Fruit fly (Drosophila melanogaster) whole organism, wandering third instar larva: Measurements from ENCODE around the gene CG43062.

Experiments
- Abd-B ChIP-seq: fragments of >200 bp; optimal IDR thresholded peaks from 2 replicates; lab custom pipeline; 2017; ENCODE audit warnings: missing biosample characterization, missing genetic modification characterization
- CG9705 ChIP-seq: fragments of 200-800 bp; sonication (Bioruptor generic); optimal IDR thresholded peaks from 2 replicates; lab custom pipeline; 2018; ENCODE audit warnings: missing biosample characterization, mild to moderate bottlenecking, missing genetic modification characterization
- CrebA ChIP-seq: fragments of 200-800 bp; sonication (Bioruptor generic); optimal IDR thresholded peaks from 2 replicates; lab custom pipeline; 2016; ENCODE audit warnings: missing biosample characterization, mild to moderate bottlenecking, missing genetic modification characterization, borderline replicate concordance
- Dif ChIP-seq: fragments of 200-275, 200-300 bp; sonication (Bioruptor generic); optimal IDR thresholded peaks from 2 replicates; lab custom pipeline; 2018; ENCODE audit warnings: missing biosample characterization, missing genetic modification characterization; ENCODE audit not compliant: partially characterized antibody
- GATAd ChIP-seq: sonication (Bioruptor generic); optimal IDR thresholded peaks from 2 replicates; lab custom pipeline; 2016; ENCODE audit warnings: missing biosample characterization, missing genetic modification characterization
- HLH106 ChIP-seq: fragments of 200-800 bp; optimal IDR thresholded peaks from 3 replicates; lab custom pipeline; 2019; ENCODE audit warnings: missing biosample characterization, mild to moderate bottlenecking, missing genetic modification characterization, moderate library complexity
- Hnf4 ChIP-seq: fragments of 200-800 bp; sonication (Bioruptor generic); optimal IDR thresholded peaks from 2 replicates; lab custom pipeline; 2016; ENCODE audit warnings: missing biosample characterization, mild to moderate bottlenecking, missing genetic modification characterization
- Hr78 ChIP-seq: fragments of >200 bp; optimal IDR thresholded peaks from 2 replicates; lab custom pipeline; 2017; ENCODE audit warnings: missing biosample characterization, missing genetic modification characterization
- Hr83 ChIP-seq: fragments of 200-300 bp; sonication (Bioruptor generic); optimal IDR thresholded peaks from 2 replicates; lab custom pipeline; 2016; ENCODE audit warnings: missing biosample characterization, mild to moderate bottlenecking, missing genetic modification characterization, moderate library complexity; ENCODE audit not compliant: poor library complexity, severe bottlenecking
- Jra ChIP-seq: sonication (Bioruptor generic); optimal IDR thresholded peaks from 2 replicates; lab custom pipeline; 2016; ENCODE audit warnings: missing biosample characterization, missing genetic modification characterization
- Mio ChIP-seq: sonication (Bioruptor generic); optimal IDR thresholded peaks from 2 replicates; lab custom pipeline; 2016; ENCODE audit warnings: missing biosample characterization, missing genetic modification characterization
- Myc ChIP-seq: fragments of >200 bp; optimal IDR thresholded peaks from 2 replicates; lab custom pipeline; 2017
- OdsH ChIP-seq: fragments of 200-800 bp; sonication (Bioruptor generic); optimal IDR thresholded peaks from 2 replicates; lab custom pipeline; 2016; ENCODE audit warnings: missing biosample characterization, mild to moderate bottlenecking, missing genetic modification characterization
- Rel ChIP-seq, 2 experiments: fragments of 200-800 bp; sonication (Bioruptor generic) in 1 of 2; optimal IDR thresholded peaks; 2 replicates in 1 of 2; 3 replicates in 1 of 2; lab custom pipeline; 2016 to 2019; ENCODE audit warnings: mild to moderate bottlenecking in 2 of 2, missing biosample characterization in 2 of 2, missing genetic modification characterization in 2 of 2, moderate library complexity in 1 of 2
- Sp1 ChIP-seq: fragments of 200-800 bp; sonication (Bioruptor generic); optimal IDR thresholded peaks from 3 replicates; lab custom pipeline; 2019; ENCODE audit warnings: missing biosample characterization, mild to moderate bottlenecking, missing genetic modification characterization, moderate library complexity
- Vsx2 ChIP-seq: fragments of 200-300, 225-300 bp; sonication (Bioruptor generic); optimal IDR thresholded peaks from 2 replicates; lab custom pipeline; 2018; ENCODE audit warnings: missing biosample characterization, missing genetic modification characterization; ENCODE audit not compliant: partially characterized antibody
- br ChIP-seq: fragments of 200-800 bp; sonication (Bioruptor generic); optimal IDR thresholded peaks from 2 replicates; lab custom pipeline; 2016; ENCODE audit warnings: missing biosample characterization, missing genetic modification characterization
- brk ChIP-seq: fragments of 200-800 bp; sonication (Bioruptor generic); optimal IDR thresholded peaks from 2 replicates; lab custom pipeline; 2016; ENCODE audit warnings: missing biosample characterization, mild to moderate bottlenecking, missing genetic modification characterization
- dl ChIP-seq, 2 experiments: fragments of 175-275, 200-275 bp in 1 of 2; fragments of 200-275 bp in 1 of 2; sonication (Bioruptor generic); optimal IDR thresholded peaks; lab custom pipeline; 2018; ENCODE audit warnings: mild to moderate bottlenecking in 2 of 2, missing biosample characterization in 2 of 2, missing genetic modification characterization in 2 of 2, moderate library complexity in 2 of 2; ENCODE audit not compliant: partially characterized antibody in 2 of 2, insufficient read depth in 1 of 2
- dmrt93B ChIP-seq: fragments of 200-800 bp; sonication (Bioruptor generic); optimal IDR thresholded peaks from 2 replicates; lab custom pipeline; 2018; ENCODE audit warnings: missing biosample characterization, mild to moderate bottlenecking, missing genetic modification characterization
- dsf ChIP-seq: sonication (Bioruptor generic); optimal IDR thresholded peaks from 2 replicates; lab custom pipeline; 2016; ENCODE audit warnings: missing biosample characterization, missing genetic modification characterization, borderline replicate concordance
- ey ChIP-seq: fragments of 200-800 bp; sonication (Bioruptor generic); optimal IDR thresholded peaks from 2 replicates; lab custom pipeline; 2016; ENCODE audit warnings: missing biosample characterization, missing genetic modification characterization
- foxo ChIP-seq, 2 experiments: fragments of 200-800 bp; sonication (Bioruptor generic); optimal IDR thresholded peaks; 2 replicates in 1 of 2; 3 replicates in 1 of 2; lab custom pipeline; 2016 to 2017; ENCODE audit warnings: missing biosample characterization in 2 of 2, missing genetic modification characterization in 2 of 2
- fru ChIP-seq: fragments of 200-800 bp; sonication (Bioruptor generic); optimal IDR thresholded peaks from 3 replicates; lab custom pipeline; 2016; ENCODE audit warnings: missing biosample characterization, mild to moderate bottlenecking, missing genetic modification characterization
- h ChIP-seq: fragments of 200-800 bp; sonication (Bioruptor generic); optimal IDR thresholded peaks from 3 replicates; lab custom pipeline; 2016; ENCODE audit warnings: missing biosample characterization, mild to moderate bottlenecking, missing genetic modification characterization
- jim ChIP-seq: fragments of 175-275, 200-325 bp; sonication (Bioruptor generic); optimal IDR thresholded peaks from 2 replicates; lab custom pipeline; 2016; ENCODE audit warnings: missing biosample characterization, mild to moderate bottlenecking, missing genetic modification characterization
- pan ChIP-seq: fragments of >200 bp; optimal IDR thresholded peaks from 2 replicates; lab custom pipeline; 2017
- psq ChIP-seq: fragments of 200-800 bp; sonication (Bioruptor generic); optimal IDR thresholded peaks from 3 replicates; lab custom pipeline; 2017; ENCODE audit warnings: missing biosample characterization, mild to moderate bottlenecking, missing genetic modification characterization, moderate library complexity
- rgr ChIP-seq: fragments of 200-800 bp; sonication (Bioruptor generic); optimal IDR thresholded peaks from 3 replicates; lab custom pipeline; 2016; ENCODE audit warnings: missing biosample characterization, mild to moderate bottlenecking, missing genetic modification characterization
- sage ChIP-seq: fragments of 200-800 bp; sonication (Bioruptor generic); optimal IDR thresholded peaks from 2 replicates; lab custom pipeline; 2016; ENCODE audit warnings: missing biosample characterization, mild to moderate bottlenecking, missing genetic modification characterization
- sv ChIP-seq: fragments of 200-800 bp; sonication (Bioruptor generic); optimal IDR thresholded peaks from 3 replicates; lab custom pipeline; 2016; ENCODE audit warnings: missing biosample characterization, missing genetic modification characterization
- usp ChIP-seq: fragments of >200 bp; optimal IDR thresholded peaks from 2 replicates; lab custom pipeline; 2017; ENCODE audit warnings: missing biosample characterization, missing genetic modification characterization
- woc ChIP-seq: sonication (Bioruptor generic); optimal IDR thresholded peaks from 2 replicates; lab custom pipeline; 2016; ENCODE audit warnings: missing biosample characterization, mild to moderate bottlenecking, missing genetic modification characterization

CG43062 gene

DNA sequence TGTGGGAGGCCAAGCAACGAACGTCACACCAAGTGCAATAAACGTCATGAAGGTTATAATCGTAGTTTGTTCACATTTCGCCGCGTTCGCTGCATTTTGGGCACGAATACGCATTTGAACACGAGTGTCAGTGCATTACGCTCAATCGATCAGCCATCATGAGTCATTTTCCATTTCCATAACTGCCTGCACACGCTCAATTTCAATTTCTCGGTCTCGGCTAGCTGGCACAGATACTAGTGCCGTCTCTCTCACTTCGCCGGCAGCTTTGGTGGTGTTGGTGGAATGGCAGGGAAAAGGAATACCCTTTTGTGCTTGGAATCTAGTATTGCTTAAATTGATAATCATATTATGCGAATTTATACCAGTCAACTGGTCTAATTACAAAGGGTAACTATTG lies 11.6 kb downstream of the CG43062 start:
- TF ChIP-seq jim (GFP tag; lab: Kevin White, UChicago) (no peak), Rel (GFP tag; optimal IDR thresholded peaks at IDR 0.05; lab: Kevin White, UChicago) (no peak), Rel (tag; optimal IDR thresholded peaks at IDR 0.05; lab: Kevin White, UChicago) (peak; percentile 36), CG9705 (GFP tag; lab: Kevin White, UChicago) (no peak), CrebA (no peak), rgr (GFP tag; lab: Kevin White, UChicago) (peak; percentile 85), br (no peak), HLH106 (tag; lab: Kevin White, UChicago) (no peak), dsf (GFP tag; lab: Kevin White, UChicago) (no peak)
- TF ChIP-seq, all 38 proteins: peak for 2

DNA sequence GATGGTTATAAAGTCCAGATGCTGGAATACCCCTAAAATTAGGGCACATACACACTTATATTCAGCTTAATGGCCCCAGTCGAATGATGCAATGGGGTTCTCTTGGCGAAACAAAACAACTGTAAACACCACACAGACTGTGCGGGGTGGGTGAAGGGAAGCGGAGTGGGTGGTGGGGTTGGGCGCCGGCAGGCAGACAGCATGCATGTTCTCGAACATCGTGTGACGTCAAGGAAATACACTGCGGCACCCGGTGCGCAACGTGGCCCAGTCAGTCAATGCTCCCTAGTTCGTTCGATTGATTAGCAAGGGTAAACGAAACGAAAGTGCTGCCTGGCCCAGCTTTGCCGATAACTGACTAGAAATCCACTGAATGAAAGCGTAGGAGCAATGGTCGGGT lies 12.4 kb downstream of the CG43062 start:
- TF ChIP-seq h: no peak
- no peak for TF ChIP-seq Rel (GFP tag; optimal IDR thresholded peaks at IDR 0.05; lab: Kevin White, UChicago)
- peak; percentile 29 for TF ChIP-seq Rel (tag; optimal IDR thresholded peaks at IDR 0.05; lab: Kevin White, UChicago)
- TF ChIP-seq, all 38 proteins: peak for 1

DNA sequence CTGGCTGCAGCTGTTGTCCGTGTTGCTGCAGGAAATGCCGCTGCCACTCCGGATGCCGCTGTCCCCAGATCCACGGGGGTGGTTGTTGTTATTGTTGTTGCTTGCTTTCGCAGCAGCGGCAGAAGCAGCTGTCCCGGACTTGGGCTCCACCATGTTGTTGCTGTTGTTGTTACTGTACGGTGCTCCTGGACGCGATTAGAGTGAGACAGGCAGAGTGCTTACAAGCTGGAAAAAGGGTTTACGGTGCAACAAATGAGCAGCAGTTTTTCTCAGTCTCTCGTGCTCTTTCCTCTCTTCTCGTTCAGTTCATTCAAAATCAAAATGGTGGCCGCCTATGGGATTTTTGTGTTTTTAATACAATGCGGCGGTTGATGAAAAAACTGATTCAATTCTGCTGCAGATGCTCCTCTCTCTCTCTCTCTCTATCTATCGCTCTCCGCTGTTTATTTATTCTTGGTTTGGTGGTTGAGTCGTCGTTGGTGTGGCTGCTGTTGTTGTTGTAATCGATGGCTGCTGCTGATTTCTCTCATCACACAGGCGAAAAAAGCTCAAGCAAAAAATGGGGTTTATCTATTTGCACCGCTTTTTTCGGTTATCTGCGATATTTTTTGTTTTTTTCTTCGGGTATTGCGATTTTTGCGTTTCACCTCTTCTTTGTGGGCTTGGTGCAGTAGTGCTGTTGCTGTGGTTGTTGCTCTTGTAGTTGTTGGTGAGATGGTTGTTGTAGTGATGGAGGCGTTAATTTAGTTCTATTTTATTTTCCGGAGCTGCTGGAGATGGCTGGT lies 13.6 kb downstream of the CG43062 start:
- no peak for TF ChIP-seq foxo (GFP tag; optimal IDR thresholded peaks at IDR 0.05; lab: Kevin White, UChicago)
- no peak for TF ChIP-seq Sp1 (GFP tag; lab: Kevin White, UChicago)
- peak; percentile 26 for TF ChIP-seq psq
- no peak for TF ChIP-seq Rel (GFP tag; optimal IDR thresholded peaks at IDR 0.05; lab: Kevin White, UChicago)
- peak; percentile 55 for TF ChIP-seq Rel (tag; optimal IDR thresholded peaks at IDR 0.05; lab: Kevin White, UChicago)
- no peak for TF ChIP-seq dmrt93B (GFP tag; lab: Kevin White, UChicago)

DNA sequence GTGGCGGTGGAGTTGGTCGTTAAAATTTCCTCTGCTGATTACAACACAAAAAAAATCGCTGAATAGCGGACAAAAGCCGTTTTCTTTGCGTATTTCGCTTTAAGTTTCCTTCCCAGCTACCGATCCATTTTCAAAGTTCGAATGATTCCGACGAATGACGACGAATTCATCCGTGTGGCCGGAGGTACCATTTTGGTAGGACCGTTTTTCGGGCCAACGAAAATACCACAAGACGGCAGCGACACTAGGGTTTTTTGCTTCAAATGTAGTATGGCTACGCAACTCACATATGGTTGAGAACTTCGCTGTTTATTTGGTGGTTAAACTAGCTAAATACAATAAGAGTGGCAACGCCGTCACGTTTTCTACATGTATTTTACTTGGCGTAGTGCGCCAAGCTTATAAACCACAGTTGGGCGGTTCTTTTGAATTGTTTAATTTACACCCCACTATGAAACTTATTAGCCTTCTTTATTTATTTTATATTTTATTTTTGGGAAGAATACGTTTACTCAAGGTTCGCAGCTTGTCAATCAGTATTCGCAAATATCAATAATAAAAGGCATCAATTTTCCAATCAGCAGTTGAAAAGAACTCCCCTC lies 14.2 kb downstream of the CG43062 start, which contains the start of gene Lk6:
Lk6 (minus strand) TSS at position 179 of the 602 bp plus-strand sequence.
- TF ChIP-seq Jra (GFP tag; lab: Kevin White, UChicago) (peak; percentile 46), Hr83 (GFP tag; lab: Kevin White, UChicago) (peak; percentile 53), Dif (GFP tag; lab: Kevin White, UChicago) (peak; percentile 72), sage (GFP tag; lab: Kevin White, UChicago) (peak; percentile 69), Hr78 (GFP tag; lab: Kevin White, UChicago) (no peak), CrebA (no peak), dsf (GFP tag; lab: Kevin White, UChicago) (no peak), woc (no peak), br (peak; percentile 58), rgr (GFP tag; lab: Kevin White, UChicago) (peak; percentile 50), Myc (peak; percentile 14), HLH106 (tag; lab: Kevin White, UChicago) (peak; percentile 45), Abd-B (GFP tag; lab: Kevin White, UChicago) (no peak), dl (GFP tag; optimal IDR thresholded peaks at IDR 0.05; lab: Kevin White, UChicago; ENCODE audit: insufficient read depth in 1 of 2, partially characterized antibody in 2 of 2) (no peak), OdsH (GFP tag; lab: Kevin White, UChicago) (peak; percentile 40), Sp1 (GFP tag; lab: Kevin White, UChicago) (peak; percentile 84), Hnf4 (GFP tag; lab: Kevin White, UChicago) (no peak), usp (GFP tag; lab: Kevin White, UChicago) (no peak), psq (peak; percentile 13), brk (peak; percentile 70), foxo (GFP tag; optimal IDR thresholded peaks at IDR 0.05; lab: Kevin White, UChicago) (peak in 1 of 2 experiments; percentile 52), jim (GFP tag; lab: Kevin White, UChicago) (peak; percentile 38), Rel (GFP tag; optimal IDR thresholded peaks at IDR 0.05; lab: Kevin White, UChicago) (no peak), Rel (tag; optimal IDR thresholded peaks at IDR 0.05; lab: Kevin White, UChicago) (peak; percentile 65), dmrt93B (GFP tag; lab: Kevin White, UChicago) (peak; percentile 23), pan (lab: Kevin White, UChicago) (no peak), GATAd (GFP tag; lab: Kevin White, UChicago) (no peak), sv (GFP tag; lab: Kevin White, UChicago) (no peak), h (peak; percentile 58), Mio (GFP tag; lab: Kevin White, UChicago) (no peak), Vsx2 (GFP tag; lab: Kevin White, UChicago) (no peak), fru (GFP tag; lab: Kevin White, UChicago) (peak; percentile 57), CG9705 (GFP tag; lab: Kevin White, UChicago) (peak; percentile 48), ey (no peak)
